Worm (Caenorhabditis elegans): Measurements from ENCODE around the gene F48F7.5.

- TF ChIP-seq ztf-11 (tag; optimal IDR thresholded peaks at IDR 0.05) (no peak), nhr-237 (tag; optimal IDR thresholded peaks at IDR 0.05) (no peak), zag-1 (tag; optimal IDR thresholded peaks at IDR 0.05) (no peak), ZK546.5 (tag; optimal IDR thresholded peaks at IDR 0.05) (no peak), aly-2 (tag; optimal IDR thresholded peaks at IDR 0.05) (no peak), gmeb-1 (tag; optimal IDR thresholded peaks at IDR 0.05) (no peak), lsy-2 (tag; optimal IDR thresholded peaks at IDR 0.05) (peak in 1 of 2 experiments; percentile 55), ama-1 (optimal IDR thresholded peaks at IDR 0.05) (no peak), egl-27 (tag; optimal IDR thresholded peaks at IDR 0.05) (peak; percentile 52), nhr-77 (tag; optimal IDR thresholded peaks at IDR 0.05) (no peak), ceh-16 (tag; optimal IDR thresholded peaks at IDR 0.05) (peak; percentile 22), unc-62 (GFP tag; optimal IDR thresholded peaks at IDR 0.05) (no peak), lin-39 (tag; optimal IDR thresholded peaks at IDR 0.05) (no peak)
Measured at ce11 chrX:13975314-13975713, at the start of gene F48F7.5.

Measured in whole organism, L2 larva.